Worm (Caenorhabditis elegans): ENCODE results near the gene Y70C5C.1.

Y70C5C.1 gene

ce11 chrV:16739100-16739499 is 39.1 kb downstream of the Y70C5C.1 start, which contains the start of the genes clec-29 and clec-39:
Gene clec-29 (minus strand): TSS chrV:16739200.
Gene clec-39 (plus strand): TSS chrV:16739268.
- TF ChIP-seq sptf-1 (tag; optimal IDR thresholded peaks at IDR 0.05) (no peak), hpl-2 (GFP tag; optimal IDR thresholded peaks at IDR 0.05) (no peak), alr-1 (tag; optimal IDR thresholded peaks at IDR 0.05; ENCODE audit: borderline replicate concordance) (no peak), pag-3 (tag; optimal IDR thresholded peaks at IDR 0.05; ENCODE audit: borderline replicate concordance, insufficient read depth) (no peak), nhr-237 (tag; optimal IDR thresholded peaks at IDR 0.05) (no peak), vab-15 (tag; optimal IDR thresholded peaks at IDR 0.05) (no peak)

ce11 chrV:16742123-16742522 is 42.1 kb downstream of the Y70C5C.1 start, which contains the start of gene T25E12.6:
Gene T25E12.6 (plus strand): TSS chrV:16742423.
- TF ChIP-seq C16A3.4 (tag; optimal IDR thresholded peaks at IDR 0.05): no peak
- no peak for TF ChIP-seq irx-1 (tag; optimal IDR thresholded peaks at IDR 0.05)
- TF ChIP-seq fkh-10 (GFP tag; optimal IDR thresholded peaks at IDR 0.05): no peak
- TF ChIP-seq lin-13 (GFP tag; optimal IDR thresholded peaks at IDR 0.05): no peak
- TF ChIP-seq snu-23 (GFP tag; optimal IDR thresholded peaks at IDR 0.05): no peak
- no peak for TF ChIP-seq nhr-237 (tag; optimal IDR thresholded peaks at IDR 0.05)
- no peak for TF ChIP-seq unc-30 (tag; optimal IDR thresholded peaks at IDR 0.05)
- no peak for TF ChIP-seq nhr-12 (tag; optimal IDR thresholded peaks at IDR 0.05)
- TF ChIP-seq zip-4 (GFP tag; optimal IDR thresholded peaks at IDR 0.05): no peak
- no peak for TF ChIP-seq ceh-88 (GFP tag; IDR thresholded peaks at IDR 0.05)
- no peak for TF ChIP-seq nhr-76 (tag; optimal IDR thresholded peaks at IDR 0.05)
- no peak for TF ChIP-seq C34B4.2 (tag; optimal IDR thresholded peaks at IDR 0.05)
- no peak for TF ChIP-seq hlh-17 (GFP tag; optimal IDR thresholded peaks at IDR 0.05; ENCODE audit: borderline replicate concordance)
- TF ChIP-seq efl-3 (GFP tag; optimal IDR thresholded peaks at IDR 0.05): no peak
- TF ChIP-seq hpl-2 (GFP tag; optimal IDR thresholded peaks at IDR 0.05): no peak
- no peak for TF ChIP-seq skn-1 (tag; optimal IDR thresholded peaks at IDR 0.05)
- no peak for TF ChIP-seq nhr-84 (tag; optimal IDR thresholded peaks at IDR 0.05)
- no peak for TF ChIP-seq nhr-20 (tag; optimal IDR thresholded peaks at IDR 0.05)
- no peak for TF ChIP-seq sup-37 (GFP tag; optimal IDR thresholded peaks at IDR 0.05)

ce11 chrV:16744783-16745182 is 44.8 kb downstream of the Y70C5C.1 start:
- TF ChIP-seq nhr-85 (tag): no peak
- TF ChIP-seq jun-1 (tag; optimal IDR thresholded peaks at IDR 0.05): no peak
- no peak for TF ChIP-seq dsc-1 (tag; optimal IDR thresholded peaks at IDR 0.05)
- no peak for TF ChIP-seq fkh-4 (tag; optimal IDR thresholded peaks at IDR 0.05; ENCODE audit: borderline replicate concordance)
- TF ChIP-seq elt-2 (tag; optimal IDR thresholded peaks at IDR 0.05): no peak
- TF ChIP-seq ztf-11 (tag; optimal IDR thresholded peaks at IDR 0.05): no peak
- no peak for TF ChIP-seq hlh-17 (GFP tag; optimal IDR thresholded peaks at IDR 0.05; ENCODE audit: borderline replicate concordance)
- TF ChIP-seq lsy-2 (tag; optimal IDR thresholded peaks at IDR 0.05): no peak
- TF ChIP-seq sup-37 (GFP tag; optimal IDR thresholded peaks at IDR 0.05): no peak
- TF ChIP-seq lin-13 (GFP tag; optimal IDR thresholded peaks at IDR 0.05): no peak
- no peak for TF ChIP-seq ces-1 (GFP tag; optimal IDR thresholded peaks at IDR 0.05)
- TF ChIP-seq nhr-28 (tag; optimal IDR thresholded peaks at IDR 0.05): no peak
- no peak for TF ChIP-seq irx-1 (tag; optimal IDR thresholded peaks at IDR 0.05)
- no peak for TF ChIP-seq lin-15B (tag; optimal IDR thresholded peaks at IDR 0.05)
- no peak for TF ChIP-seq hlh-4 (tag; optimal IDR thresholded peaks at IDR 0.05)
- TF ChIP-seq elt-3 (tag; optimal IDR thresholded peaks at IDR 0.05): no peak
- TF ChIP-seq ets-5 (GFP tag; IDR thresholded peaks at IDR 0.05): no peak

- TF ChIP-seq lin-15B (tag; optimal IDR thresholded peaks at IDR 0.05) (no peak), vab-15 (tag; optimal IDR thresholded peaks at IDR 0.05) (no peak), nhr-76 (tag; optimal IDR thresholded peaks at IDR 0.05) (no peak), elt-3 (tag; optimal IDR thresholded peaks at IDR 0.05) (no peak), ceh-8 (GFP tag; optimal IDR thresholded peaks at IDR 0.05) (no peak), irx-1 (tag; optimal IDR thresholded peaks at IDR 0.05) (no peak), mdl-1 (tag; optimal IDR thresholded peaks at IDR 0.05) (no peak), pax-3 (tag; optimal IDR thresholded peaks at IDR 0.05) (no peak), egl-13 (tag; optimal IDR thresholded peaks at IDR 0.05) (no peak), ces-1 (GFP tag; optimal IDR thresholded peaks at IDR 0.05) (no peak)
Observed at ce11 chrV:16745214-16745613, 45.2 kb downstream of the Y70C5C.1 start.
